Fruit fly (Drosophila melanogaster): ENCODE results near the gene eIF2beta.

eIF2beta gene

dm6 chr3L:12495312-12495725 lies 31.2 kb downstream of the eIF2beta start (continued):
- TF ChIP-seq CG12769 (tag; optimal IDR thresholded peaks at IDR 0.05) (peak; percentile 27), CG10267 (tag; optimal IDR thresholded peaks at IDR 0.05) (peak; percentile 36), z (GFP tag; IDR thresholded peaks at IDR 0.05) (peak; percentile 90), ac (GFP tag; optimal IDR thresholded peaks at IDR 0.05) (no peak), Hr39 (optimal IDR thresholded peaks at IDR 0.05) (no peak), Poxn (GFP tag; IDR thresholded peaks at IDR 0.05) (no peak), CG15514 (GFP tag; optimal IDR thresholded peaks at IDR 0.05) (no peak), CG6272 (GFP tag; IDR thresholded peaks at IDR 0.05) (no peak), Bteb2 (GFP tag; optimal IDR thresholded peaks at IDR 0.05) (no peak), Max (GFP tag; optimal IDR thresholded peaks at IDR 0.05) (no peak), ab (GFP tag; optimal IDR thresholded peaks at IDR 0.05) (no peak), CG12219 (GFP tag; optimal IDR thresholded peaks at IDR 0.05) (peak; percentile 47), CG1647 (GFP tag; optimal IDR thresholded peaks at IDR 0.05) (no peak), Pdp1 (GFP tag; optimal IDR thresholded peaks at IDR 0.05) (peak in 1 of 2 experiments; percentile 9), maf-S (GFP tag; optimal IDR thresholded peaks at IDR 0.05) (no peak), schlank (tag; optimal IDR thresholded peaks at IDR 0.05) (no peak), Sry-β (GFP tag; optimal IDR thresholded peaks at IDR 0.05) (no peak), Dbx (GFP tag; IDR thresholded peaks at IDR 0.05) (no peak), CG43689 (GFP tag; IDR thresholded peaks at IDR 0.05) (no peak), fd64A (GFP tag; optimal IDR thresholded peaks at IDR 0.05) (no peak), Dfd (GFP tag; optimal IDR thresholded peaks at IDR 0.05) (no peak), wdn (GFP tag; IDR thresholded peaks at IDR 0.05) (no peak), CG2116 (GFP tag; optimal IDR thresholded peaks at IDR 0.05) (no peak), pita (GFP tag; optimal IDR thresholded peaks at IDR 0.05) (no peak), gsb-n (tag; optimal IDR thresholded peaks at IDR 0.05) (no peak), esg (GFP tag; conservative IDR thresholded peaks at IDR 0.05) (0 out of 2 replicates have a peak, but pooled peaks have one; percentile 19), CG10321 (GFP tag; IDR thresholded peaks at IDR 0.05) (no peak), CG7786 (GFP tag; optimal IDR thresholded peaks at IDR 0.05) (peak; percentile 3), hb (GFP tag; IDR thresholded peaks at IDR 0.05; ENCODE audit: partially characterized antibody) (no peak), scrt (GFP tag; optimal IDR thresholded peaks at IDR 0.05) (no peak), CG14965 (GFP tag; optimal IDR thresholded peaks at IDR 0.05; ENCODE audit: borderline replicate concordance) (no peak), Sox102F (GFP tag; optimal IDR thresholded peaks at IDR 0.05) (peak; percentile 47), crc (GFP tag; optimal IDR thresholded peaks at IDR 0.05) (no peak), Sry-δ (GFP tag; optimal IDR thresholded peaks at IDR 0.05) (no peak), en (GFP tag; optimal IDR thresholded peaks at IDR 0.05) (no peak), CG6654 (GFP tag; optimal IDR thresholded peaks at IDR 0.05) (no peak), CG17361 (GFP tag; IDR thresholded peaks at IDR 0.05) (peak; percentile 71), sob (GFP tag; IDR thresholded peaks at IDR 0.05) (no peak), Hr3 (GFP tag; optimal IDR thresholded peaks at IDR 0.05) (no peak), CG7357 (GFP tag; IDR thresholded peaks at IDR 0.05) (no peak), eyg (GFP tag; optimal IDR thresholded peaks at IDR 0.05) (no peak), ci (GFP tag; IDR thresholded peaks at IDR 0.05) (no peak), CG4404 (GFP tag; IDR thresholded peaks at IDR 0.05) (no peak), dimm (GFP tag; IDR thresholded peaks at IDR 0.05) (no peak), CrebB (tag; optimal IDR thresholded peaks at IDR 0.05) (no peak), E2f1 (GFP tag; IDR thresholded peaks at IDR 0.05) (no peak), Deaf1 (tag; optimal IDR thresholded peaks at IDR 0.05) (no peak), ttk (GFP tag; IDR thresholded peaks at IDR 0.05) (no peak), ewg (GFP tag; optimal IDR thresholded peaks at IDR 0.05) (no peak), CG15696 (tag; optimal IDR thresholded peaks at IDR 0.05) (no peak), CG11560 (tag; IDR thresholded peaks at IDR 0.05) (0 out of 3 replicates have a peak, but pooled peaks have one; percentile 30), CG16815 (GFP tag; optimal IDR thresholded peaks at IDR 0.05) (peak; percentile 11)
